Worm (Caenorhabditis elegans) whole organism, L4/young adult: Measurements from ENCODE around the gene F22E5.20.
"Not testable (repeated sequence)": the region's sequence is repeated elsewhere in the genome, so short reads cannot be mapped to it uniquely, and the experiment has no call there.

Experiments
- W03F9.2 ChIP-seq: fragments of 150-350 bp; optimal IDR thresholded peaks from 2 replicates; lab custom pipeline; 2014; ENCODE audit warnings: missing biosample characterization, missing genetic modification characterization
- dao-5 ChIP-seq: sonication (generic microtip); optimal IDR thresholded peaks from 2 replicates; lab custom pipeline; 2016; ENCODE audit warnings: missing genotype, missing genetic modification characterization, moderate library complexity, missing compliant biosample characterization
- him-1 ChIP-seq: sonication (generic microtip); optimal IDR thresholded peaks from 2 replicates; lab custom pipeline; 2016; ENCODE audit warnings: missing genotype, missing genetic modification reagents, missing genetic modification characterization, missing compliant biosample characterization

- TF ChIP-seq W03F9.2 (tag; lab: Kevin White, UChicago); him-1 (tag; lab: Kevin White, UChicago); dao-5: not testable (repeated sequence)
Measured at ce11 chrII:2639401-2640088, 33.9 kb downstream of the F22E5.20 start, which contains the start of gene F22E5.8.
